Worm (Caenorhabditis elegans) whole organism, mixed stage, embryonic: Measurements from ENCODE around the gene cnt-1.

ENCODE experiments used
- lin-13 ChIP-seq: fragments of 150-350 bp; optimal IDR thresholded peaks from 2 replicates; lab custom pipeline; 2014; ENCODE audit warnings: missing biosample characterization, missing genetic modification characterization
- mep-1 ChIP-seq: fragments of 150-350 bp; optimal IDR thresholded peaks from 2 replicates; lab custom pipeline; 2017; ENCODE audit warnings: missing biosample characterization, missing genetic modification reagents, missing genetic modification characterization, inconsistent platforms
- nhr-237 ChIP-seq: fragments of 150-350 bp; optimal IDR thresholded peaks from 2 replicates; lab custom pipeline; 2014; ENCODE audit warnings: missing biosample characterization, missing genetic modification characterization
- nhr-76 ChIP-seq: sonication (generic microtip); optimal IDR thresholded peaks from 2 replicates; lab custom pipeline; 2017; ENCODE audit warnings: missing biosample characterization, missing genetic modification characterization
- unc-62 ChIP-seq: fragments of 150-350 bp; optimal IDR thresholded peaks from 2 replicates; lab custom pipeline; 2014; ENCODE audit warnings: missing biosample characterization, missing genetic modification reagents, missing genetic modification characterization

DNA sequence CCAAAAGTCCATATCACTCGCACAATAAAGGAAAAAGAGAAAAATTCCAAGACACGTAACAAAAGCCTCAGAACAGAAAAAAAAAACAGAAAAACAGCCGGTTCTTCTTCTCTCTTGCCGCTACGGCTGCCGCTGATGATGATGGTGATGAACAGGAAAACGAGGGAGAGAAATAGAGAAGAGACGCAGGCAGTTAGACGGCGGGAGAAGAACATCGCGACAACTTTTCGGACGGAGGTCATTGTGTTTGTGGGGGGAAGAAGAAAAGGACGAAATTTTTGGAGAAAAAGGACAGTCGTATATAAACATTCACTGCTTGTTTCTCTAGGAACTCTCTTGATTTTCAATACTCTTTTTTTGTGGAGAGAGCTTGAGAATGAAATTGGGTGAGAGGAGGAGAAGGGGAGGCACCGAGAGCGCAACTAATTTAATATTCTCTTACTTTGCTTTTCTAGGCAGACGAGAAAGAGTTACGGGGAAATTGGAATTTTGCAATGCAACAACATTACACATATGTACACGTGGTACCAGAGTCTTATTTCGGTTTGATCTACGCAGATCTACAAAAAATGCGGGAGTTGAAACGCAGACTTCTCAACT is 1.0 kb upstream of the cnt-1 start:
- TF ChIP-seq lin-13 (tag; lab: Kevin White, UChicago) (no peak), mep-1 (tag; lab: Kevin White, UChicago) (no peak), unc-62 (GFP tag; lab: Kevin White, UChicago) (peak; percentile 2), nhr-237 (tag; lab: Kevin White, UChicago) (no peak), nhr-76 (tag; lab: Kevin White, UChicago) (no peak)
